Fruit fly (Drosophila melanogaster): ENCODE measurements around the gene CG6179.
A peak's percentile ranks its signal among the peaks of the same experiment; 100 is the strongest.

The CG6179 gene

dm6 chrX:18366033-18366850 lies 13.6 kb upstream of the CG6179 start, which contains the start of gene CrebB (continued):
- TF ChIP-seq CG4328 (GFP tag; optimal IDR thresholded peaks at IDR 0.05) (no peak), CG4360 (GFP tag; IDR thresholded peaks at IDR 0.05) (peak; percentile 26; the same call in 1 of the 2 replicates), Usf (GFP tag; optimal IDR thresholded peaks at IDR 0.05) (no peak), Rx (GFP tag; IDR thresholded peaks at IDR 0.05) (no peak), CG17385 (GFP tag; optimal IDR thresholded peaks at IDR 0.05) (no peak), fd64A (GFP tag; optimal IDR thresholded peaks at IDR 0.05) (no peak), Hr39 (optimal IDR thresholded peaks at IDR 0.05) (no peak), Scr (GFP tag; IDR thresholded peaks at IDR 0.05; ENCODE audit: partially characterized antibody) (no peak), shn (GFP tag; optimal IDR thresholded peaks at IDR 0.05) (peak; percentile 16), CG6689 (GFP tag; IDR thresholded peaks at IDR 0.05) (peak; percentile 69), sima (GFP tag; optimal IDR thresholded peaks at IDR 0.05) (no peak), Lpt (GFP tag; optimal IDR thresholded peaks at IDR 0.05) (no peak), CG17328 (GFP tag; IDR thresholded peaks at IDR 0.05) (0 out of 2 replicates have a peak, but pooled peaks have one; percentile 17), ro (GFP tag; IDR thresholded peaks at IDR 0.05) (no peak), Elba2 (GFP tag; optimal IDR thresholded peaks at IDR 0.05) (no peak), CG43689 (GFP tag; IDR thresholded peaks at IDR 0.05) (no peak), p53 (GFP tag; optimal IDR thresholded peaks at IDR 0.05) (no peak), CG8359 (GFP tag; optimal IDR thresholded peaks at IDR 0.05; ENCODE audit: borderline replicate concordance) (no peak), Atf6 (GFP tag; IDR thresholded peaks at IDR 0.05) (no peak), pum (GFP tag; optimal IDR thresholded peaks at IDR 0.05) (peak; percentile 16), seq (GFP tag; IDR thresholded peaks at IDR 0.05) (no peak), pb (GFP tag; optimal IDR thresholded peaks at IDR 0.05) (no peak), aop (GFP tag; IDR thresholded peaks at IDR 0.05) (no peak), Dad (GFP tag; optimal IDR thresholded peaks at IDR 0.05) (peak; percentile 2), HLHmδ (GFP tag; optimal IDR thresholded peaks at IDR 0.05) (no peak), CG10431 (GFP tag; optimal IDR thresholded peaks at IDR 0.05) (no peak), Opbp (GFP tag; IDR thresholded peaks at IDR 0.05; ENCODE audit: partially characterized antibody) (no peak), NK7.1 (GFP tag; optimal IDR thresholded peaks at IDR 0.05) (no peak), nau (GFP tag; optimal IDR thresholded peaks at IDR 0.05) (no peak), CG15269 (tag; optimal IDR thresholded peaks at IDR 0.05) (peak; percentile 21), Fer1 (GFP tag; optimal IDR thresholded peaks at IDR 0.05) (peak; percentile 45), CG12071 (GFP tag; optimal IDR thresholded peaks at IDR 0.05) (no peak), ara (GFP tag; IDR thresholded peaks at IDR 0.05) (peak; percentile 55), CG10462 (GFP tag; optimal IDR thresholded peaks at IDR 0.05) (no peak), CG32767 (GFP tag; IDR thresholded peaks at IDR 0.05) (no peak), vnd (GFP tag; IDR thresholded peaks at IDR 0.05; ENCODE audit: partially characterized antibody) (no peak), CG2199 (GFP tag; IDR thresholded peaks at IDR 0.05) (peak; percentile 71; the same call in 1 of the 3 replicates), Asciz (GFP tag; optimal IDR thresholded peaks at IDR 0.05) (peak; percentile 12), CG6175 (GFP tag; IDR thresholded peaks at IDR 0.05) (peak; percentile 22; the same call in 1 of the 3 replicates), CG12744 (GFP tag; optimal IDR thresholded peaks at IDR 0.05) (peak; percentile 27), scrt (GFP tag; optimal IDR thresholded peaks at IDR 0.05) (peak; percentile 2), sc (optimal IDR thresholded peaks at IDR 0.05) (no peak), sc (GFP tag; optimal IDR thresholded peaks at IDR 0.05) (no peak), crol (GFP tag; IDR thresholded peaks at IDR 0.05) (peak; percentile 100), psq (GFP tag; optimal IDR thresholded peaks at IDR 0.05) (peak; percentile 28), CG9437 (GFP tag; optimal IDR thresholded peaks at IDR 0.05) (no peak), onecut (GFP tag; IDR thresholded peaks at IDR 0.05) (0 out of 2 replicates have a peak, but pooled peaks have one; percentile 4), schlank (tag; optimal IDR thresholded peaks at IDR 0.05) (no peak), Ets65A (GFP tag) (no peak), CG16815 (GFP tag; optimal IDR thresholded peaks at IDR 0.05) (no peak), CG31388 (GFP tag; optimal IDR thresholded peaks at IDR 0.05) (no peak)
